Fruit fly (Drosophila melanogaster): ENCODE measurements around the gene CG12320.

Gene CG12320

dm6 chr3R:18298298-18298899, 45.9 kb upstream of the CG12320 start (continued):
- no peak for TF ChIP-seq CG30020 (tag; optimal IDR thresholded peaks at IDR 0.05)
- no peak for TF ChIP-seq CG14441 (GFP tag; IDR thresholded peaks at IDR 0.05)
- no peak for TF ChIP-seq CG7928 (GFP tag; optimal IDR thresholded peaks at IDR 0.05)
- TF ChIP-seq CG2678 (tag; optimal IDR thresholded peaks at IDR 0.05): peak; percentile 2
- no peak for TF ChIP-seq CG30431 (GFP tag; optimal IDR thresholded peaks at IDR 0.05)
- TF ChIP-seq CG33213 (GFP tag; optimal IDR thresholded peaks at IDR 0.05): peak; percentile 40
- no peak for TF ChIP-seq CG10147 (GFP tag; optimal IDR thresholded peaks at IDR 0.05)
- TF ChIP-seq CG9215 (GFP tag; IDR thresholded peaks at IDR 0.05): no peak
- TF ChIP-seq CG9876 (GFP tag; optimal IDR thresholded peaks at IDR 0.05): no peak
- TF ChIP-seq sc (optimal IDR thresholded peaks at IDR 0.05): no peak
- no peak for TF ChIP-seq sc (GFP tag; optimal IDR thresholded peaks at IDR 0.05)
- no peak for TF ChIP-seq Fer3 (tag; optimal IDR thresholded peaks at IDR 0.05)
- peak; percentile 97 for TF ChIP-seq ftz-f1 (GFP tag; optimal IDR thresholded peaks at IDR 0.05)
- no peak for TF ChIP-seq D19B (GFP tag; optimal IDR thresholded peaks at IDR 0.05)
- no peak for TF ChIP-seq ssp (GFP tag; IDR thresholded peaks at IDR 0.05)
- TF ChIP-seq CG17568 (GFP tag; optimal IDR thresholded peaks at IDR 0.05): no peak
- no peak for TF ChIP-seq Hand (GFP tag; optimal IDR thresholded peaks at IDR 0.05)
- no peak for TF ChIP-seq h (optimal IDR thresholded peaks at IDR 0.05)
- peak; percentile 60; the same call in 2 of the 4 replicates for TF ChIP-seq chinmo (GFP tag; IDR thresholded peaks at IDR 0.05; ENCODE audit: partially characterized antibody)
- TF ChIP-seq Chrac-16 (GFP tag; optimal IDR thresholded peaks at IDR 0.05): no peak
- TF ChIP-seq CG3838 (GFP tag; optimal IDR thresholded peaks at IDR 0.05): no peak
- TF ChIP-seq ind (GFP tag; optimal IDR thresholded peaks at IDR 0.05): no peak
- no peak for TF ChIP-seq Atf3 (GFP tag; optimal IDR thresholded peaks at IDR 0.05)
- no peak for TF ChIP-seq TFAM (GFP tag; optimal IDR thresholded peaks at IDR 0.05)
- TF ChIP-seq row (GFP tag; IDR thresholded peaks at IDR 0.05): no peak
- no peak for TF ChIP-seq disco-r (GFP tag; optimal IDR thresholded peaks at IDR 0.05)
- no peak for TF ChIP-seq crp (GFP tag; optimal IDR thresholded peaks at IDR 0.05)
- TF ChIP-seq CG17912 (GFP tag; optimal IDR thresholded peaks at IDR 0.05): peak; percentile 49
- TF ChIP-seq CG13287 (GFP tag; IDR thresholded peaks at IDR 0.05; ENCODE audit: partially characterized antibody): no peak
- peak; percentile 28 for TF ChIP-seq CG13296 (GFP tag; optimal IDR thresholded peaks at IDR 0.05)
- peak; percentile 25 for TF ChIP-seq lilli (GFP tag; optimal IDR thresholded peaks at IDR 0.05)
- TF ChIP-seq CG8290 (GFP tag; optimal IDR thresholded peaks at IDR 0.05): no peak
- peak in 1 of 2 experiments; percentile 60 for TF ChIP-seq CG8290 (tag; optimal IDR thresholded peaks at IDR 0.05)
- TF ChIP-seq CG17829 (tag; optimal IDR thresholded peaks at IDR 0.05): no peak
- TF ChIP-seq Trl (optimal IDR thresholded peaks at IDR 0.05): peak; percentile 41 to 53
- no peak for TF ChIP-seq Trl (GFP tag; optimal IDR thresholded peaks at IDR 0.05)
- TF ChIP-seq Lpt (GFP tag; optimal IDR thresholded peaks at IDR 0.05): no peak
- TF ChIP-seq gsb-n (tag; optimal IDR thresholded peaks at IDR 0.05): no peak
- no peak for TF ChIP-seq Antp (GFP tag; optimal IDR thresholded peaks at IDR 0.05)
- no peak for TF ChIP-seq CG5953 (GFP tag; IDR thresholded peaks at IDR 0.05)
- no peak for TF ChIP-seq CG14965 (GFP tag; optimal IDR thresholded peaks at IDR 0.05; ENCODE audit: borderline replicate concordance)
- TF ChIP-seq gcm (GFP tag; optimal IDR thresholded peaks at IDR 0.05): no peak
- no peak for TF ChIP-seq YL-1 (GFP tag; optimal IDR thresholded peaks at IDR 0.05)
- peak; percentile 54 for TF ChIP-seq CG12155 (GFP tag; optimal IDR thresholded peaks at IDR 0.05)
- no peak for TF ChIP-seq CG8388 (GFP tag; optimal IDR thresholded peaks at IDR 0.05)
- no peak for TF ChIP-seq CG11504 (tag; optimal IDR thresholded peaks at IDR 0.05)
- TF ChIP-seq Oaz (GFP tag; IDR thresholded peaks at IDR 0.05): no peak
- TF ChIP-seq CG1792 (GFP tag; optimal IDR thresholded peaks at IDR 0.05): no peak
- TF ChIP-seq CG8765 (GFP tag; IDR thresholded peaks at IDR 0.05): no peak
- TF ChIP-seq CG7556 (GFP tag; optimal IDR thresholded peaks at IDR 0.05): no peak
- TF ChIP-seq tap (tag; optimal IDR thresholded peaks at IDR 0.05): no peak
- no peak for TF ChIP-seq Dp (GFP tag; optimal IDR thresholded peaks at IDR 0.05)

Measured in whole organism, embryonic.